Worm (Caenorhabditis elegans) whole organism, early embryonic: ENCODE measurements around the gene srd-67.

ENCODE experiments used
- aly-1 ChIP-seq: sonication (generic microtip); optimal IDR thresholded peaks from 2 replicates; lab custom pipeline; 2016; ENCODE audit warnings: missing genetic modification characterization, missing compliant biosample characterization
- ama-1 ChIP-seq: fragments of 150-350 bp; optimal IDR thresholded peaks from 2 replicates; lab custom pipeline; 2014
- ceh-13 ChIP-seq: fragments of 200-800 bp; sonication (Bioruptor generic); optimal IDR thresholded peaks from 2 replicates; lab custom pipeline; 2018; ENCODE audit warnings: mild to moderate bottlenecking, missing genetic modification characterization, missing compliant biosample characterization
- ceh-36 ChIP-seq: sonication (generic microtip); optimal IDR thresholded peaks from 2 replicates; lab custom pipeline; 2016; ENCODE audit warnings: missing genetic modification characterization, inconsistent platforms, missing compliant biosample characterization
- flt-1 ChIP-seq: fragments of 200-800 bp; sonication (Bioruptor generic); IDR thresholded peaks from 2 replicates; pipeline ENCODE4 v1.3.6; 2022; ENCODE audit warnings: missing genetic modification characterization, missing compliant biosample characterization
- hmg-4 ChIP-seq: fragments of 200-800 bp; sonication (Bioruptor generic); optimal IDR thresholded peaks from 2 replicates; lab custom pipeline; 2018; ENCODE audit warnings: mild to moderate bottlenecking, missing genetic modification characterization, missing compliant biosample characterization
- hnd-1 ChIP-seq: sonication (generic microtip); optimal IDR thresholded peaks from 2 replicates; lab custom pipeline; 2016; ENCODE audit warnings: missing genetic modification characterization, missing compliant biosample characterization
- scrt-1 ChIP-seq: fragments of 200-800 bp; sonication (Bioruptor generic); IDR thresholded peaks from 2 replicates; pipeline ENCODE4 v1.3.6; 2022; ENCODE audit warnings: missing genetic modification characterization, missing compliant biosample characterization
- sea-1 ChIP-seq: fragments of 200-800 bp; sonication (Bioruptor generic); conservative IDR thresholded peaks from 2 replicates; pipeline ENCODE4 v1.3.6; 2022; ENCODE audit warnings: missing genetic modification characterization, missing compliant biosample characterization
- tbx-11 ChIP-seq: fragments of 200-800 bp; sonication (Bioruptor generic); IDR thresholded peaks from 2 replicates; pipeline ENCODE4 v1.3.6; 2022; ENCODE audit warnings: missing genetic modification characterization, missing compliant biosample characterization
- tbx-37 ChIP-seq: fragments of 200-800 bp; sonication (Bioruptor generic); conservative IDR thresholded peaks from 2 replicates; pipeline ENCODE4 v1.3.6; 2022; ENCODE audit warnings: missing genetic modification reagents, missing genetic modification characterization, missing compliant biosample characterization

DNA sequence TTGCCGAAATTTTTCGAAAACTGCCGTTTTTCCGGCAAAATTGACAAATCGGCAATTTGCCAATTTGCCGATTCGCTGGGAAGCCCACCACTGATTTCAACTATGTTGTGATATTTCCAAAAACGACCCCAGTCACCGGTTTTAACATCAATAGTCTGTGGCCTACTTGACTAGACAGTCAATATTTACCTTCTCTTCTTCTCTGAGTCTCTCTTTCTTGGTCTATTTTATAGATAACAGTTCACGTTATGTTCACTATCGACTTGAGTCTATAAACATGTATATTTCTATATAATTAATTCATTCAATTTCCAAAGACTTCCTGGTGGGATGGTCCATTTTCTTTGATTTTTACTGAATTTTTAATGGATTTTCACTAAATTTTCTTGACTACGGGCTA is 49.1 kb upstream of the srd-67 start:
- TF ChIP-seq ama-1 (lab: Kevin White, UChicago) (no peak), ceh-13 (GFP tag; lab: Kevin White, UChicago) (no peak), scrt-1 (GFP tag; lab: Robert Waterston, UW) (no peak), flt-1 (no peak), tbx-11 (no peak), hmg-4 (GFP tag; lab: Kevin White, UChicago) (no peak), ceh-36 (tag; lab: Kevin White, UChicago) (no peak), aly-1 (no peak), sea-1 (GFP tag; lab: Robert Waterston, UW) (no peak), tbx-37 (GFP tag; lab: Robert Waterston, UW) (no peak), hnd-1 (tag; lab: Kevin White, UChicago) (no peak)
